Worm (Caenorhabditis elegans) whole organism, young adult: ENCODE results near the gene F33E11.2.
A peak's percentile ranks its signal among the peaks of the same experiment; 100 is the strongest.

Experiments used
- B0035.1 ChIP-seq: sonication (generic microtip); optimal IDR thresholded peaks from 2 replicates; lab custom pipeline; 2016; ENCODE audit warnings: missing genetic modification characterization, mild to moderate bottlenecking, missing compliant biosample characterization, missing genotype, missing genetic modification reagents
- F33H1.4 ChIP-seq: fragments of 200-800 bp; sonication (Bioruptor generic); IDR thresholded peaks from 2 replicates; pipeline ENCODE4 v1.3.6; 2022; ENCODE audit warnings: missing genetic modification reagents, missing genetic modification characterization, missing compliant biosample characterization
- F37B4.10 ChIP-seq: fragments of 200-800 bp; sonication (Bioruptor generic); IDR thresholded peaks from 2 replicates; pipeline ENCODE4 v1.3.6; 2022; ENCODE audit warnings: missing genetic modification characterization, missing compliant biosample characterization
- F55B11.4 ChIP-seq: sonication (generic microtip); optimal IDR thresholded peaks from 2 replicates; lab custom pipeline; 2016; ENCODE audit warnings: missing compliant biosample characterization, missing genetic modification characterization, borderline replicate concordance; ENCODE audit not compliant: insufficient read depth
- T07F8.4 ChIP-seq: sonication (generic microtip); optimal IDR thresholded peaks from 2 replicates; lab custom pipeline; 2016; ENCODE audit warnings: mild to moderate bottlenecking, missing genetic modification characterization, moderate library complexity, missing compliant biosample characterization
- Y53F4B.3 ChIP-seq: fragments of 200-800 bp; sonication (Bioruptor generic); IDR thresholded peaks from 2 replicates; pipeline ENCODE4 v1.3.6; 2022; ENCODE audit warnings: missing genetic modification reagents, missing genetic modification characterization, missing compliant biosample characterization
- Y56A3A.18 ChIP-seq: fragments of 200-800 bp; sonication (Bioruptor generic); IDR thresholded peaks from 2 replicates; pipeline ENCODE4 v1.3.6; 2022; ENCODE audit warnings: missing genetic modification reagents, missing genetic modification characterization, missing compliant biosample characterization
- akir-1 ChIP-seq: fragments of 200-800 bp; sonication (Bioruptor generic); optimal IDR thresholded peaks from 2 replicates; lab custom pipeline; 2018; ENCODE audit warnings: mild to moderate bottlenecking, missing genetic modification characterization, moderate library complexity, missing compliant biosample characterization
- aptf-3 ChIP-seq: fragments of 200-800 bp; sonication (Bioruptor generic); IDR thresholded peaks from 2 replicates; pipeline ENCODE4 v1.3.6; 2022; ENCODE audit warnings: missing genetic modification characterization, missing compliant biosample characterization
- bed-2 ChIP-seq: fragments of 200-800 bp; sonication (Bioruptor generic); IDR thresholded peaks from 2 replicates; pipeline ENCODE4 v1.3.6; 2022; ENCODE audit warnings: missing genetic modification reagents, missing genetic modification characterization, missing compliant biosample characterization
- ceh-27 ChIP-seq: fragments of 200-800 bp; sonication (Bioruptor generic); optimal IDR thresholded peaks from 2 replicates; lab custom pipeline; 2018; ENCODE audit warnings: mild to moderate bottlenecking, missing genetic modification characterization, moderate library complexity, missing compliant biosample characterization
- ceh-79 ChIP-seq: sonication (generic microtip); optimal IDR thresholded peaks from 2 replicates; lab custom pipeline; 2017; ENCODE audit warnings: mild to moderate bottlenecking, missing genetic modification characterization, missing compliant biosample characterization
- egl-44 ChIP-seq: fragments of 200-800 bp; sonication (Bioruptor generic); IDR thresholded peaks from 2 replicates; pipeline ENCODE4 v1.3.6; 2022; ENCODE audit warnings: missing genetic modification reagents, missing genetic modification characterization, missing compliant biosample characterization
- gei-17 ChIP-seq: fragments of 200-800 bp; sonication (Bioruptor generic); optimal IDR thresholded peaks from 2 replicates; lab custom pipeline; 2018; ENCODE audit warnings: mild to moderate bottlenecking, missing genetic modification characterization, missing compliant biosample characterization
- hlh-26 ChIP-seq: fragments of 200-800 bp; sonication (Bioruptor generic); conservative IDR thresholded peaks from 2 replicates; pipeline ENCODE4 v1.3.6; 2022; ENCODE audit warnings: missing genetic modification reagents, missing genetic modification characterization, missing compliant biosample characterization
- hmg-20 ChIP-seq: fragments of 200-800 bp; sonication (Bioruptor generic); IDR thresholded peaks from 2 replicates; pipeline ENCODE4 v1.3.6; 2022; ENCODE audit warnings: missing genetic modification reagents, missing genetic modification characterization, missing compliant biosample characterization
- lin-26 ChIP-seq: fragments of 200-800 bp; sonication (Bioruptor generic); IDR thresholded peaks from 2 replicates; pipeline ENCODE4 v1.3.6; 2022; ENCODE audit warnings: missing genetic modification reagents, missing genetic modification characterization, missing compliant biosample characterization
- lin-35 ChIP-seq, 3 experiments: fragments of 150-350 bp in 2 of 3; sonication (generic microtip) in 1 of 3; optimal IDR thresholded peaks; 2 replicates each; lab custom pipeline; 2014 to 2018; ENCODE audit warnings: missing biosample characterization in 3 of 3, missing genetic modification characterization in 3 of 3, missing genetic modification reagents in 3 of 3
- lin-40 ChIP-seq: sonication (generic microtip); optimal IDR thresholded peaks from 2 replicates; lab custom pipeline; 2016; ENCODE audit warnings: missing genetic modification characterization, mild to moderate bottlenecking, missing compliant biosample characterization, missing genotype, missing genetic modification reagents
- lin-54 ChIP-seq: fragments of 200-800 bp; sonication (Bioruptor generic); optimal IDR thresholded peaks from 2 replicates; lab custom pipeline; 2018; ENCODE audit warnings: mild to moderate bottlenecking, missing genetic modification characterization, missing compliant biosample characterization
- lsy-27 ChIP-seq: sonication (generic microtip); optimal IDR thresholded peaks from 2 replicates; lab custom pipeline; 2017; ENCODE audit warnings: missing genetic modification characterization, mild to moderate bottlenecking, missing compliant biosample characterization, antibody characterized with exemption, missing genotype, borderline replicate concordance; ENCODE audit not compliant: insufficient read depth
- madf-8 ChIP-seq: fragments of 200-800 bp; sonication (Bioruptor generic); conservative IDR thresholded peaks from 2 replicates; pipeline ENCODE4 v1.3.6; 2022; ENCODE audit warnings: missing genetic modification reagents, missing genetic modification characterization, missing compliant biosample characterization
- mes-4 ChIP-seq: sonication (generic microtip); optimal IDR thresholded peaks from 2 replicates; lab custom pipeline; 2016; ENCODE audit warnings: missing genotype, missing genetic modification characterization, missing compliant biosample characterization
- nfyb-1 ChIP-seq: fragments of 200-800 bp; sonication (Bioruptor generic); IDR thresholded peaks from 2 replicates; pipeline ENCODE4 v1.3.6; 2022; ENCODE audit warnings: missing genetic modification reagents, missing genetic modification characterization, missing compliant biosample characterization
- nhr-120 ChIP-seq: fragments of 200-800 bp; sonication (Bioruptor generic); IDR thresholded peaks from 2 replicates; pipeline ENCODE4 v1.3.6; 2022; ENCODE audit warnings: missing genetic modification characterization, missing compliant biosample characterization
- nhr-90 ChIP-seq: sonication (generic microtip); optimal IDR thresholded peaks from 2 replicates; lab custom pipeline; 2016; ENCODE audit warnings: missing genotype, mild to moderate bottlenecking, missing genetic modification characterization, missing compliant biosample characterization
- pha-4 ChIP-seq: fragments of 150-350 bp; sonication (generic microtip); optimal IDR thresholded peaks from 2 replicates; lab custom pipeline; 2014; ENCODE audit warnings: missing biosample characterization, missing genetic modification reagents, missing genetic modification characterization
- sdz-38 ChIP-seq: sonication (generic microtip); optimal IDR thresholded peaks from 2 replicates; lab custom pipeline; 2016; ENCODE audit warnings: missing genotype, missing genetic modification characterization, missing compliant biosample characterization
- sea-2 ChIP-seq: fragments of 200-800 bp; sonication (Bioruptor generic); IDR thresholded peaks from 2 replicates; pipeline ENCODE4 v1.3.6; 2022; ENCODE audit warnings: missing genetic modification characterization, missing compliant biosample characterization
- snpc-1.3 ChIP-seq: sonication (generic microtip); optimal IDR thresholded peaks from 2 replicates; lab custom pipeline; 2017; ENCODE audit warnings: missing genetic modification characterization, mild to moderate bottlenecking, missing compliant biosample characterization, antibody characterized with exemption, moderate library complexity, missing genotype, missing genetic modification reagents; ENCODE audit not compliant: insufficient read depth
- somi-1 ChIP-seq: fragments of 200-800 bp; sonication (Bioruptor generic); optimal IDR thresholded peaks from 2 replicates; lab custom pipeline; 2018; ENCODE audit warnings: mild to moderate bottlenecking, missing genetic modification characterization, missing compliant biosample characterization
- unc-130 ChIP-seq: sonication (generic microtip); optimal IDR thresholded peaks from 2 replicates; lab custom pipeline; 2016; ENCODE audit warnings: missing genetic modification reagents, missing genetic modification characterization, missing compliant biosample characterization
- xnd-1 ChIP-seq: sonication (generic microtip); optimal IDR thresholded peaks from 2 replicates; lab custom pipeline; 2016; ENCODE audit warnings: missing genotype, missing genetic modification reagents, missing genetic modification characterization, missing compliant biosample characterization
- zfh-2 ChIP-seq: fragments of 200-800 bp; sonication (Bioruptor generic); conservative IDR thresholded peaks from 2 replicates; pipeline ENCODE4 v1.3.6; 2022; ENCODE audit warnings: missing genetic modification reagents, missing genetic modification characterization, missing compliant biosample characterization
- zim-3 ChIP-seq: sonication (generic microtip); optimal IDR thresholded peaks from 2 replicates; lab custom pipeline; 2017; ENCODE audit warnings: mild to moderate bottlenecking, missing genetic modification characterization, moderate library complexity, missing compliant biosample characterization
- ztf-18 ChIP-seq: sonication (generic microtip); optimal IDR thresholded peaks from 2 replicates; lab custom pipeline; 2016; ENCODE audit warnings: missing genotype, mild to moderate bottlenecking, missing genetic modification characterization, missing compliant biosample characterization
- ztf-22 ChIP-seq: fragments of 200-800 bp; sonication (Bioruptor generic); optimal IDR thresholded peaks from 2 replicates; lab custom pipeline; 2018; ENCODE audit warnings: mild to moderate bottlenecking, missing genetic modification characterization, moderate library complexity, missing compliant biosample characterization
- ztf-25 ChIP-seq: fragments of 200-800 bp; sonication (Bioruptor generic); IDR thresholded peaks from 2 replicates; pipeline ENCODE4 v1.3.6; 2022; ENCODE audit warnings: missing genetic modification reagents, missing genetic modification characterization, missing compliant biosample characterization

The F33E11.2 gene

ce11 chrV:281616-282015 lies 16.1 kb upstream of the F33E11.2 start, which contains the start of gene npr-5:
TSS of gene npr-5 (minus strand) at chrV:281716.
- TF ChIP-seq unc-130 = no peak
- TF ChIP-seq F37B4.10 (GFP tag; lab: Robert Waterston, UW) = no peak
- no peak for TF ChIP-seq xnd-1 (tag; lab: Kevin White, UChicago)
- TF ChIP-seq T07F8.4 (tag; lab: Kevin White, UChicago) = no peak
- no peak for TF ChIP-seq gei-17 (GFP tag; lab: Kevin White, UChicago)
- no peak for TF ChIP-seq nhr-90 (tag; lab: Kevin White, UChicago)
- TF ChIP-seq zim-3 (tag; lab: Kevin White, UChicago) = no peak
- no peak for TF ChIP-seq ztf-22 (GFP tag; lab: Kevin White, UChicago)
- TF ChIP-seq pha-4 (tag; lab: Kevin White, UChicago) = no peak
- TF ChIP-seq Y56A3A.18 (GFP tag; lab: Robert Waterston, UW) = no peak
- TF ChIP-seq F33H1.4 (GFP tag; lab: Robert Waterston, UW) = no peak
- TF ChIP-seq F55B11.4 (tag; lab: Kevin White, UChicago) = no peak
- TF ChIP-seq aptf-3 = no peak
- TF ChIP-seq, all 124 proteins: peak for 0

DNA sequence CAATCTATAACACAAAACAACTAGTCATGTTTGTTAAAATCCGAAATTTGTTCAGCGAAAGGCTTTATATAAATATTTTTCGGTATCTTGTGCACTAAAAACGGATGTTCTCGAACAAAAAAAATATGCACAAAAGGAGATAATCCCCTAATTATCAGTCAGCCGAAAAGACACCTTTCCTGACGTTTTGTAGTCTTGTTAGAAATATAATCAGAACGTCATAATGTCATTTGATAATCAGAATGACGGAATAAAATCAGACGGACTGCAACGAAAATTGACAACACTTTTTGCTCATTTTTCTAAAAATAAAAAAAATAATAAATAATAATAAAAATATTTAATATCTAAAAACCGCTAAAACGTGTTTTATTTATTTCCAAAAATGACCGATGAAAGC lies 13.8 kb upstream of the F33E11.2 start:
- TF ChIP-seq ztf-25 (GFP tag; lab: Robert Waterston, UW) (no peak), pha-4 (tag; lab: Kevin White, UChicago) (no peak), ztf-22 (GFP tag; lab: Kevin White, UChicago) (no peak), zim-3 (tag; lab: Kevin White, UChicago) (no peak), lin-26 (GFP tag; lab: Robert Waterston, UW) (no peak), sea-2 (GFP tag; lab: Robert Waterston, UW) (no peak), hmg-20 (no peak), B0035.1 (tag; lab: Kevin White, UChicago) (no peak), sdz-38 (tag; lab: Kevin White, UChicago) (no peak), nhr-120 (GFP tag; lab: Robert Waterston, UW) (no peak), lin-40 (no peak), ceh-79 (tag; lab: Kevin White, UChicago) (no peak), ztf-18 (no peak)

DNA sequence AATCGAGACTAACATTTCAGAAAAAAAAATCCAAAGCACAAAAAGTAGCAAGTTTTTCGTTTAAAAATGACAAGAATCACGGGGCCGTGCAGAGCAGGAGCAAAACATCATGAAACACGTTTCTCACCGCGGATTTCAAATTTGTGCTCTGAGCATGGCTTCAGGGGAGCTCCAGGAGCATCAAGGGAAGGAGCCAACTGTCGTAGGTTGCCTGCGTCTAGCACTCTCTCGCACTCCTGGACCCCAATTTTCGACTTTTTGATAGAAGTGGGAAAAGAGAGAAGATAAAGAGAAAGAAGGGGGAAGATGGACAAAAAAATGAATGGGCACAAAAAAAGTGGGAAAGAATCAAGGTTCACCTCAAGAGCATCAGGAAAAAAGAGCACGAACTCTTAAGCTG lies 12.9 kb upstream of the F33E11.2 start:
- no peak for TF ChIP-seq bed-2 (GFP tag; lab: Robert Waterston, UW)
- peak; percentile 8 for TF ChIP-seq somi-1 (GFP tag; lab: Kevin White, UChicago)
- TF ChIP-seq ceh-27 (GFP tag; lab: Kevin White, UChicago) = peak; percentile 24

DNA sequence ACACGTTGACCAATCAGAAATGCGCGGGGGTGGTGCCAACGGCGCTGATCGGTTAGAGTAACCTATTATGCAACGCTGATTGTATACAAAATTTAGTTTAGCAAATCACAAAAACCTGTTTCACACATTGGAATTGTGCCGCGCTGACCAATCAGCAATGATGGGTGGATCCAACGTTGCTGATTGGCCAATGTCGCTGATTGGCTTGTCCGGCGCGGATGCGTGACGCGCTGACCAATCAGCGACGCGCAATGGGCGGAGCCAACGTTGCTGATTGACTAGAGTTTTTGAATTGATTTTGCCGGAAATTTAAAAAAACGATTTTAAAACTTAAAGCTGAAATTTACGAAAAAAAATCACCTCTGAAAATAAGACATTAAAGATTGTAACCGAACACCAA lies 12.4 kb upstream of the F33E11.2 start:
- TF ChIP-seq lin-54 (GFP tag; lab: Kevin White, UChicago) (no peak), nfyb-1 (GFP tag; lab: Robert Waterston, UW) (0 out of 2 replicates have a peak, but pooled peaks have one; percentile 56), akir-1 (GFP tag; lab: Kevin White, UChicago) (no peak), egl-44 (GFP tag; lab: Robert Waterston, UW) (no peak)

ce11 chrV:295802-296201 lies 1.9 kb upstream of the F33E11.2 start:
- no peak for TF ChIP-seq madf-8 (GFP tag; lab: Robert Waterston, UW)
- TF ChIP-seq lsy-27 (tag; lab: Kevin White, UChicago) = no peak
- TF ChIP-seq lin-35 (GFP tag; optimal IDR thresholded peaks at IDR 0.05; lab: Kevin White, UChicago) = no peak
- no peak for TF ChIP-seq snpc-1.3 (tag; lab: Kevin White, UChicago)
- TF ChIP-seq hlh-26 (GFP tag; lab: Robert Waterston, UW) = no peak
- no peak for TF ChIP-seq Y53F4B.3 (GFP tag; lab: Robert Waterston, UW)
- peak; percentile 74 for TF ChIP-seq zfh-2 (GFP tag; lab: Robert Waterston, UW)
- TF ChIP-seq zim-3 (tag; lab: Kevin White, UChicago) = no peak
- no peak for TF ChIP-seq mes-4
- TF ChIP-seq, all 124 proteins: peak for 1
